Fruit fly (Drosophila melanogaster) whole organism, prepupa: ENCODE results near the gene gdl-ORF39.

Experiments
- Blimp-1 ChIP-seq: fragments of 200-800 bp; sonication (Bioruptor generic); optimal IDR thresholded peaks from 3 replicates; lab custom pipeline; 2017; ENCODE audit warnings: missing biosample characterization, missing genetic modification characterization, mild to moderate bottlenecking, moderate library complexity, missing genetic modification reagents
- CG10669 ChIP-seq: fragments of 200-800 bp; sonication (Bioruptor generic); optimal IDR thresholded peaks from 3 replicates; lab custom pipeline; 2018; ENCODE audit warnings: missing biosample characterization, mild to moderate bottlenecking, missing genetic modification characterization, moderate library complexity
- CG11294 ChIP-seq: fragments of 200-800 bp; sonication (Bioruptor generic); IDR thresholded peaks from 2 replicates; pipeline ENCODE4 v1.3.6; 2022; ENCODE audit warnings: missing biosample characterization, missing genetic modification characterization
- CG11762 ChIP-seq: fragments of 200-800 bp; sonication (Bioruptor generic); optimal IDR thresholded peaks from 3 replicates; lab custom pipeline; 2016; ENCODE audit warnings: missing biosample characterization, missing genetic modification characterization; ENCODE audit not compliant: insufficient read depth
- CG11902 ChIP-seq: fragments of 200-800 bp; sonication (Bioruptor generic); optimal IDR thresholded peaks from 3 replicates; lab custom pipeline; 2016; ENCODE audit warnings: missing biosample characterization, missing genetic modification characterization
- CG15336 ChIP-seq: fragments of 200-800 bp; sonication (Bioruptor generic); IDR thresholded peaks from 2 replicates; pipeline ENCODE4 v1.3.6; 2022; ENCODE audit warnings: missing biosample characterization, missing genetic modification characterization
- CG1621 ChIP-seq: fragments of 200-800 bp; sonication (Bioruptor generic); optimal IDR thresholded peaks from 3 replicates; lab custom pipeline; 2018; ENCODE audit warnings: missing biosample characterization, mild to moderate bottlenecking, missing genetic modification characterization
- CG16779 ChIP-seq: fragments of 200-800 bp; sonication (Bioruptor generic); optimal IDR thresholded peaks from 3 replicates; lab custom pipeline; 2017; ENCODE audit warnings: missing biosample characterization, mild to moderate bottlenecking, missing genetic modification characterization
- CG31627 ChIP-seq: fragments of 200-800 bp; sonication (Bioruptor generic); optimal IDR thresholded peaks from 3 replicates; lab custom pipeline; 2016; ENCODE audit warnings: missing biosample characterization, missing genetic modification characterization
- CG6163 ChIP-seq: fragments of 200-800 bp; sonication (Bioruptor generic); IDR thresholded peaks from 3 replicates; pipeline ENCODE4 v1.3.6; 2022; ENCODE audit warnings: missing biosample characterization, missing genetic modification characterization
- CG6276 ChIP-seq: fragments of 200-800 bp; sonication (Bioruptor generic); optimal IDR thresholded peaks from 2 replicates; lab custom pipeline; 2017; ENCODE audit warnings: missing biosample characterization, mild to moderate bottlenecking, missing genetic modification characterization
- CG6792 ChIP-seq: fragments of 200-800 bp; sonication (Bioruptor generic); optimal IDR thresholded peaks from 3 replicates; lab custom pipeline; 2016; ENCODE audit warnings: missing biosample characterization, missing genetic modification characterization
- CG6808 ChIP-seq: fragments of 200-800 bp; sonication (Bioruptor generic); optimal IDR thresholded peaks from 3 replicates; lab custom pipeline; 2017; ENCODE audit warnings: missing biosample characterization, missing genetic modification characterization, mild to moderate bottlenecking, moderate library complexity, missing genetic modification reagents
- CG6854 ChIP-seq: fragments of 200-800 bp; sonication (Bioruptor generic); optimal IDR thresholded peaks from 2 replicates; lab custom pipeline; 2017; ENCODE audit warnings: missing biosample characterization, mild to moderate bottlenecking, missing genetic modification characterization
- CG7368 ChIP-seq: fragments of 200-800 bp; sonication (Bioruptor generic); optimal IDR thresholded peaks from 3 replicates; lab custom pipeline; 2016; ENCODE audit warnings: missing biosample characterization, missing genetic modification characterization
- CG8119 ChIP-seq: fragments of 200-800 bp; sonication (Bioruptor generic); IDR thresholded peaks from 3 replicates; pipeline ENCODE4 v1.3.6; 2022; ENCODE audit warnings: missing biosample characterization, missing genetic modification characterization
- CG8319 ChIP-seq: fragments of 200-800 bp; sonication (Bioruptor generic); optimal IDR thresholded peaks from 3 replicates; lab custom pipeline; 2016; ENCODE audit warnings: missing biosample characterization, missing genetic modification characterization
- CG8632 ChIP-seq: fragments of 200-800 bp; sonication (Bioruptor generic); optimal IDR thresholded peaks from 3 replicates; lab custom pipeline; 2016; ENCODE audit warnings: missing biosample characterization, missing genetic modification characterization
- CG9139 ChIP-seq: fragments of 200-800 bp; sonication (Bioruptor generic); optimal IDR thresholded peaks from 3 replicates; lab custom pipeline; 2017; ENCODE audit warnings: missing biosample characterization, mild to moderate bottlenecking, missing genetic modification characterization
- Eip75B ChIP-seq: fragments of 200-800 bp; sonication (Bioruptor generic); optimal IDR thresholded peaks from 3 replicates; lab custom pipeline; 2016; ENCODE audit warnings: missing biosample characterization, missing genetic modification characterization
- Eip78C ChIP-seq: fragments of 200-800 bp; sonication (Bioruptor generic); peaks from one replicate; lab custom pipeline; 2016; ENCODE audit warnings: missing biosample characterization, missing genetic modification characterization
- Eip93F ChIP-seq: fragments of 200-800 bp; sonication (Bioruptor generic); optimal IDR thresholded peaks from 2 replicates; lab custom pipeline; 2016; ENCODE audit warnings: missing biosample characterization, mild to moderate bottlenecking, missing genetic modification characterization
- Ets21C ChIP-seq: fragments of 200-800 bp; sonication (Bioruptor generic); optimal IDR thresholded peaks from 3 replicates; lab custom pipeline; 2016; ENCODE audit warnings: missing biosample characterization, missing genetic modification characterization
- Ets96B ChIP-seq: fragments of 200-800 bp; optimal IDR thresholded peaks from 2 replicates; lab custom pipeline; 2019; ENCODE audit warnings: missing biosample characterization, mild to moderate bottlenecking, missing genetic modification characterization, moderate library complexity
- Gug ChIP-seq: fragments of 200-800 bp; sonication (Bioruptor generic); IDR thresholded peaks from 2 replicates; pipeline ENCODE4 v1.3.6; 2022; ENCODE audit warnings: missing biosample characterization, missing genetic modification characterization
- Hr39 ChIP-seq: fragments of 200-800 bp; sonication (Bioruptor generic); optimal IDR thresholded peaks from 2 replicates; lab custom pipeline; 2016; ENCODE audit warnings: missing biosample characterization, missing genetic modification characterization
- OdsH ChIP-seq: fragments of 200-800 bp; sonication (Bioruptor generic); optimal IDR thresholded peaks from 3 replicates; lab custom pipeline; 2016; ENCODE audit warnings: missing biosample characterization, missing genetic modification characterization
- Smox ChIP-seq: fragments of 200-800 bp; sonication (Bioruptor generic); optimal IDR thresholded peaks from 3 replicates; lab custom pipeline; 2016; ENCODE audit warnings: missing biosample characterization, missing genetic modification characterization
- Sox14 ChIP-seq: fragments of 200-800 bp; sonication (Bioruptor generic); optimal IDR thresholded peaks from 3 replicates; lab custom pipeline; 2016; ENCODE audit warnings: missing biosample characterization, missing genetic modification characterization
- Sox15 ChIP-seq: fragments of 200-800 bp; sonication (Bioruptor generic); optimal IDR thresholded peaks from 3 replicates; lab custom pipeline; 2016; ENCODE audit warnings: missing biosample characterization, missing genetic modification characterization
- achi ChIP-seq: fragments of 200-800 bp; sonication (Bioruptor generic); optimal IDR thresholded peaks from 3 replicates; lab custom pipeline; 2016; ENCODE audit warnings: missing biosample characterization, missing genetic modification characterization
- acj6 ChIP-seq: fragments of 200-800 bp; sonication (Bioruptor generic); optimal IDR thresholded peaks from 3 replicates; lab custom pipeline; 2016; ENCODE audit warnings: missing biosample characterization, missing genetic modification characterization
- cyc ChIP-seq: fragments of 200-800 bp; sonication (Bioruptor generic); optimal IDR thresholded peaks from 3 replicates; lab custom pipeline; 2016; ENCODE audit warnings: missing biosample characterization, missing genetic modification characterization
- dac ChIP-seq: fragments of 200-800 bp; sonication (Bioruptor generic); optimal IDR thresholded peaks from 2 replicates; lab custom pipeline; 2017; ENCODE audit warnings: missing biosample characterization, mild to moderate bottlenecking, missing genetic modification characterization
- dsx ChIP-seq: fragments of 200-800 bp; optimal IDR thresholded peaks from 3 replicates; lab custom pipeline; 2019; ENCODE audit warnings: missing biosample characterization, mild to moderate bottlenecking, missing genetic modification characterization, moderate library complexity; ENCODE audit not compliant: poor library complexity, severe bottlenecking
- esn ChIP-seq: fragments of 200-800 bp; sonication (Bioruptor generic); optimal IDR thresholded peaks from 2 replicates; lab custom pipeline; 2016; ENCODE audit warnings: missing biosample characterization, mild to moderate bottlenecking, missing genetic modification characterization, moderate library complexity
- fd59A ChIP-seq: fragments of 200-800 bp; sonication (Bioruptor generic); optimal IDR thresholded peaks from 2 replicates; lab custom pipeline; 2017; ENCODE audit warnings: missing biosample characterization, mild to moderate bottlenecking, missing genetic modification characterization, missing genetic modification reagents
- fd85E ChIP-seq: fragments of 200-800 bp; sonication (Bioruptor generic); optimal IDR thresholded peaks from 3 replicates; lab custom pipeline; 2016; ENCODE audit warnings: missing biosample characterization, missing genetic modification characterization
- fkh ChIP-seq: fragments of 200-800 bp; sonication (Bioruptor generic); optimal IDR thresholded peaks from 3 replicates; lab custom pipeline; 2017; ENCODE audit warnings: missing biosample characterization, mild to moderate bottlenecking, missing genetic modification characterization, moderate library complexity
- lz ChIP-seq: fragments of 200-800 bp; sonication (Bioruptor generic); optimal IDR thresholded peaks from 3 replicates; lab custom pipeline; 2016; ENCODE audit warnings: missing biosample characterization, missing genetic modification characterization
- net ChIP-seq: fragments of 200-800 bp; sonication (Bioruptor generic); optimal IDR thresholded peaks from 3 replicates; lab custom pipeline; 2016; ENCODE audit warnings: missing biosample characterization, missing genetic modification characterization
- pdm3 ChIP-seq: fragments of 200-800 bp; sonication (Bioruptor generic); optimal IDR thresholded peaks from 3 replicates; lab custom pipeline; 2016; ENCODE audit warnings: missing biosample characterization, missing genetic modification characterization
- salr ChIP-seq, 2 experiments: fragments of 200-800 bp; sonication (Bioruptor generic); optimal IDR thresholded peaks; 3 replicates each; lab custom pipeline; 2016 to 2018; ENCODE audit warnings: missing biosample characterization in 2 of 2, missing genetic modification characterization in 2 of 2, mild to moderate bottlenecking in 1 of 2
- ss ChIP-seq, 2 experiments: fragments of 200-800 bp; sonication (Bioruptor generic); optimal IDR thresholded peaks; 2 replicates in 1 of 2; 3 replicates in 1 of 2; lab custom pipeline; 2017 to 2018; ENCODE audit warnings: mild to moderate bottlenecking in 2 of 2, missing biosample characterization in 2 of 2, missing genetic modification characterization in 2 of 2, moderate library complexity in 1 of 2
- svp ChIP-seq: fragments of 200-800 bp; sonication (Bioruptor generic); peaks from one replicate; lab custom pipeline; 2016; ENCODE audit warnings: missing biosample characterization, missing genetic modification characterization
- vri ChIP-seq: fragments of 200-800 bp; sonication (Bioruptor generic); optimal IDR thresholded peaks from 3 replicates; lab custom pipeline; 2016; ENCODE audit warnings: missing biosample characterization, mild to moderate bottlenecking, missing genetic modification characterization

The gdl-ORF39 gene

DNA sequence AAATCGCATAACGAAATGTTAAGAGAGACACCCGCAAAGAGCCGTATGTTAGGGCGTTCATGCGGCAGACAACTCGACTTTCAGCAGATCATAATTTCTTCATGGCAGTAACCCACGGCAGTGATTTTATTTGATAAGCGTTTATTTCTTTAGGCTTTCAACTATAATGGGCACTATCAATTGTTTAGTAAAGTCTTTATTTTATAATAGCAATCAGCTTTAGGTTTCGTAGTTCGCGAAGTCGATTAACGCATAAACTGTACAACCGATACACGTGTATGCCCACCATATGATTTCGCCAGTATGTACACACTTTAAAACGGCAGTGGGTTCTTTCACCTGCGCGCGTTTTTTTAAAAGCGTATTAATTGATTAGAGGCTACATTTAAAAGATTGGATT, 1.0 kb upstream of the gdl-ORF39 start, which contains the start of gene CG7841 (continued):
- peak; percentile 93 for TF ChIP-seq Blimp-1 (GFP tag; lab: Kevin White, UChicago)
- peak; percentile 98 for TF ChIP-seq CG6792 (GFP tag; lab: Kevin White, UChicago)
- TF ChIP-seq CG11294: peak; percentile 90; the same call in 1 of the 2 replicates
- peak; percentile 97 for TF ChIP-seq CG1621
- peak; percentile 98 for TF ChIP-seq acj6 (GFP tag; lab: Kevin White, UChicago)
- TF ChIP-seq fd59A (GFP tag; lab: Kevin White, UChicago): peak; percentile 95
- TF ChIP-seq CG6276 (GFP tag; lab: Kevin White, UChicago): peak; percentile 97
- TF ChIP-seq Sox15 (GFP tag; lab: Kevin White, UChicago): peak; percentile 92
- peak; percentile 90 for TF ChIP-seq CG11902 (GFP tag; lab: Kevin White, UChicago)
- peak; percentile 98 for TF ChIP-seq Sox14 (GFP tag; lab: Kevin White, UChicago)
- peak; percentile 98 to 99 for TF ChIP-seq ss (GFP tag; optimal IDR thresholded peaks at IDR 0.05; lab: Kevin White, UChicago)
- peak; percentile 98 for TF ChIP-seq CG6808 (GFP tag; lab: Kevin White, UChicago)
- peak; percentile 98 for TF ChIP-seq CG10669
- peak; percentile 100 for TF ChIP-seq Eip78C (GFP tag; lab: Kevin White, UChicago)
- TF ChIP-seq esn: peak; percentile 99
- peak; percentile 97 for TF ChIP-seq CG9139 (GFP tag; lab: Kevin White, UChicago)
- TF ChIP-seq CG31627 (GFP tag; lab: Kevin White, UChicago): peak; percentile 97
- TF ChIP-seq CG6854 (GFP tag; lab: Kevin White, UChicago): peak; percentile 99
- TF ChIP-seq, all 60 proteins: peak for 60

DNA sequence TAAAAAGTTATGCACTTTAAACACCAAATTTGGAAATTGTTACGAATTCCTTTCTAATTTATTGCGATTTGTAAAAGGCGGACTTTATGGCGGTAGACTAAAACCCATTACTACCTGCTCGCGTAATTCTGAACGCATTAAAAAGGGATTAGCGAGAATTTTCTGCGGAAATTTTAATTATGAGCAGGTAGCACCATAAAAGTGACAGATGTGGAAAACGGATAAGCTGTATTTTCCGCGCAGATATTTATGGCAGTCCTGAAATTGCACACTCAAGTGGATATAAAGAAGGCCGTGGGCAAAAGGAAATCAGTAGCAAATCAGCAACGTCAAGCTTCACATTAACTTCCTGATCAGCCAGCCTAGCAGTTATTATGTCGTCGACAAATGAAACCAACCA, 495 bp upstream of the gdl-ORF39 start, which contains the start of gene Z600:
Gene Z600, plus strand, starts transcription at position 312 of the 400 bp plus-strand sequence.
- TF ChIP-seq CG31627 (GFP tag; lab: Kevin White, UChicago): no peak
- TF ChIP-seq CG8319 (GFP tag; lab: Kevin White, UChicago): no peak
- TF ChIP-seq Gug (GFP tag; lab: Robert Waterston, UW): no peak

DNA sequence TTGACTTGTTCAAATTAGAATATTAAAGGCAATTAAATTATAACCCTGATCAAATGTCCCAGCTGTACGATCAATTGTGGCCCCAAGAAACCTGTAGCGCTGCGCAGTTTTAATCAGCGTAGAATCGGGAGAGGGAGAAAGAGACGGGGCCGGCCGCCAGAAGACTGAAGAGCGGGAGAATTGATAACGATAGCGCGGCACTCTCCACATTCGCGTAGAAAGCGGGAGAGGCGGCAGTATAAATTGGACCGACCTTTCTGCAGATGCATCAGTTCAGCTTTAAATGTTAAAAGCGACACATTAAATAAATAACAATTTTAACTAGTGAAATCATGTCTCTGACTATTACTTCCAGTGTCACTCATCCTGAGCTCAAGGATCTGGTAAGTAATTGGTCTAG, 1.5 kb downstream of the gdl-ORF39 start, which contains the start of gene MsrA:
Gene MsrA, plus strand, starts transcription at position 266 of the 400 bp plus-strand sequence.
- TF ChIP-seq Eip75B (GFP tag; lab: Kevin White, UChicago) (peak; percentile 17), fd85E (no peak), Eip93F (no peak), CG8632 (GFP tag; lab: Kevin White, UChicago) (no peak), dac (no peak), svp (GFP tag; lab: Kevin White, UChicago) (peak; percentile 80), CG31627 (GFP tag; lab: Kevin White, UChicago) (no peak), Ets21C (GFP tag; lab: Kevin White, UChicago) (no peak), acj6 (GFP tag; lab: Kevin White, UChicago) (no peak), Gug (GFP tag; lab: Robert Waterston, UW) (no peak), CG9139 (GFP tag; lab: Kevin White, UChicago) (no peak), CG11762 (no peak), Hr39 (no peak), CG6276 (GFP tag; lab: Kevin White, UChicago) (no peak), net (no peak), Eip78C (GFP tag; lab: Kevin White, UChicago) (peak; percentile 70), CG8319 (GFP tag; lab: Kevin White, UChicago) (no peak), dsx (GFP tag; lab: Kevin White, UChicago) (no peak), CG7368 (no peak), CG8119 (0 out of 3 replicates have a peak, but pooled peaks have one; percentile 16), achi (GFP tag; lab: Kevin White, UChicago) (no peak), pdm3 (GFP tag; lab: Kevin White, UChicago) (no peak), CG1621 (no peak), Smox (GFP tag; lab: Kevin White, UChicago) (no peak), CG16779 (tag; lab: Kevin White, UChicago) (no peak), OdsH (no peak), CG6163 (no peak), lz (no peak), Blimp-1 (GFP tag; lab: Kevin White, UChicago) (no peak), Ets96B (no peak), Sox15 (GFP tag; lab: Kevin White, UChicago) (no peak), cyc (GFP tag; lab: Kevin White, UChicago) (no peak), CG15336 (no peak), fkh (GFP tag; lab: Kevin White, UChicago) (no peak), vri (GFP tag; lab: Kevin White, UChicago) (peak; percentile 37), salr (GFP tag; optimal IDR thresholded peaks at IDR 0.05; lab: Kevin White, UChicago) (no peak), esn (peak; percentile 7)
